Worm (Caenorhabditis elegans) whole organism, mixed stage, embryonic: ENCODE measurements around the gene F17H10.1.

Source experiments
- M03D4.4 ChIP-seq: sonication (generic microtip); optimal IDR thresholded peaks from 2 replicates; lab custom pipeline; 2017; ENCODE audit warnings: mild to moderate bottlenecking, missing genetic modification characterization, missing compliant biosample characterization
- bed-3 ChIP-seq: fragments of 200-800 bp; sonication (Bioruptor generic); optimal IDR thresholded peaks from 3 replicates; lab custom pipeline; 2018; ENCODE audit warnings: mild to moderate bottlenecking, missing genetic modification characterization, moderate library complexity, missing compliant biosample characterization
- ceh-39 ChIP-seq: fragments of 150-350 bp; optimal IDR thresholded peaks from 2 replicates; lab custom pipeline; 2014; ENCODE audit warnings: missing biosample characterization, missing genetic modification characterization
- ceh-43 ChIP-seq: fragments of 200-800 bp; sonication (Bioruptor generic); optimal IDR thresholded peaks from 2 replicates; lab custom pipeline; 2018; ENCODE audit warnings: mild to moderate bottlenecking, missing genetic modification characterization, moderate library complexity, missing compliant biosample characterization
- ceh-83 ChIP-seq: fragments of 200-800 bp; sonication (Bioruptor generic); optimal IDR thresholded peaks from 2 replicates; lab custom pipeline; 2018; ENCODE audit warnings: mild to moderate bottlenecking, missing genetic modification characterization, missing compliant biosample characterization
- ces-1 ChIP-seq: fragments of 150-350 bp; optimal IDR thresholded peaks from 2 replicates; lab custom pipeline; 2014; ENCODE audit warnings: missing biosample characterization, missing genetic modification reagents, missing genetic modification characterization
- cnd-1 ChIP-seq: fragments of 200-800 bp; sonication (Bioruptor generic); optimal IDR thresholded peaks from 2 replicates; lab custom pipeline; 2018; ENCODE audit warnings: mild to moderate bottlenecking, missing genetic modification characterization, missing compliant biosample characterization
- drap-1 ChIP-seq: fragments of 200-800 bp; sonication (Bioruptor generic); optimal IDR thresholded peaks from 3 replicates; lab custom pipeline; 2018; ENCODE audit warnings: mild to moderate bottlenecking, missing genetic modification characterization, missing compliant biosample characterization
- elt-1 ChIP-seq: sonication (generic microtip); optimal IDR thresholded peaks from 2 replicates; lab custom pipeline; 2017; ENCODE audit warnings: missing genetic modification characterization, mild to moderate bottlenecking, missing compliant biosample characterization, antibody characterized with exemption, moderate library complexity, borderline replicate concordance; ENCODE audit not compliant: insufficient read depth
- elt-3 ChIP-seq: fragments of 150-350 bp; optimal IDR thresholded peaks from 2 replicates; lab custom pipeline; 2014; ENCODE audit warnings: missing biosample characterization, missing genetic modification characterization
- flh-1 ChIP-seq: fragments of 200-800 bp; sonication (Bioruptor generic); optimal IDR thresholded peaks from 2 replicates; lab custom pipeline; 2018; ENCODE audit warnings: mild to moderate bottlenecking, missing genetic modification characterization, moderate library complexity, missing compliant biosample characterization
- hlh-1 ChIP-seq: fragments of 150-350 bp; optimal IDR thresholded peaks from 2 replicates; lab custom pipeline; 2014; ENCODE audit warnings: missing biosample characterization, missing genetic modification reagents, missing genetic modification characterization
- lin-13 ChIP-seq: fragments of 150-350 bp; optimal IDR thresholded peaks from 2 replicates; lab custom pipeline; 2014; ENCODE audit warnings: missing biosample characterization, missing genetic modification characterization
- lin-32 ChIP-seq: fragments of 200-800 bp; sonication (Bioruptor generic); optimal IDR thresholded peaks from 2 replicates; lab custom pipeline; 2018; ENCODE audit warnings: mild to moderate bottlenecking, missing genetic modification characterization, missing compliant biosample characterization
- lsy-2 ChIP-seq: fragments of 150-350 bp; optimal IDR thresholded peaks from 2 replicates; lab custom pipeline; 2014; ENCODE audit warnings: missing biosample characterization, missing genetic modification characterization
- mls-2 ChIP-seq: sonication (generic microtip); optimal IDR thresholded peaks from 2 replicates; lab custom pipeline; 2016; ENCODE audit warnings: mild to moderate bottlenecking, missing genetic modification characterization, moderate library complexity, missing compliant biosample characterization
- nhr-12 ChIP-seq: fragments of 150-350 bp; optimal IDR thresholded peaks from 2 replicates; lab custom pipeline; 2014; ENCODE audit warnings: missing biosample characterization, missing genetic modification characterization
- nhr-2 ChIP-seq: fragments of 150-350 bp; optimal IDR thresholded peaks from 2 replicates; lab custom pipeline; 2014; ENCODE audit warnings: missing biosample characterization, missing genetic modification characterization
- nhr-237 ChIP-seq: fragments of 150-350 bp; optimal IDR thresholded peaks from 2 replicates; lab custom pipeline; 2014; ENCODE audit warnings: missing biosample characterization, missing genetic modification characterization
- nhr-28 ChIP-seq: fragments of 150-350 bp; optimal IDR thresholded peaks from 2 replicates; lab custom pipeline; 2014; ENCODE audit warnings: missing biosample characterization, missing genetic modification characterization
- pha-4 ChIP-seq: fragments of 150-350 bp; optimal IDR thresholded peaks from 2 replicates; lab custom pipeline; 2018; ENCODE audit warnings: missing biosample characterization, missing genetic modification reagents, missing genetic modification characterization
- sem-2 ChIP-seq: fragments of 200-800 bp; sonication (Bioruptor generic); optimal IDR thresholded peaks from 2 replicates; lab custom pipeline; 2018; ENCODE audit warnings: mild to moderate bottlenecking, missing genetic modification characterization, missing compliant biosample characterization
- snpc-4 ChIP-seq: fragments of 150-350 bp; optimal IDR thresholded peaks from 2 replicates; lab custom pipeline; 2014; ENCODE audit warnings: missing biosample characterization, missing genetic modification characterization
- sptf-1 ChIP-seq: sonication (generic microtip); optimal IDR thresholded peaks from 2 replicates; lab custom pipeline; 2017; ENCODE audit warnings: mild to moderate bottlenecking, missing genetic modification characterization, moderate library complexity, missing compliant biosample characterization
- tbx-8 ChIP-seq: fragments of 200-800 bp; sonication (Bioruptor generic); optimal IDR thresholded peaks from 2 replicates; lab custom pipeline; 2018; ENCODE audit warnings: mild to moderate bottlenecking, missing genetic modification characterization, moderate library complexity, missing compliant biosample characterization
- unc-120 ChIP-seq: sonication (generic microtip); optimal IDR thresholded peaks from 2 replicates; lab custom pipeline; 2017; ENCODE audit warnings: missing genetic modification characterization, missing compliant biosample characterization; ENCODE audit not compliant: poor library complexity, severe bottlenecking
- unc-39 ChIP-seq: fragments of 150-350 bp; optimal IDR thresholded peaks from 2 replicates; lab custom pipeline; 2014; ENCODE audit warnings: missing biosample characterization, missing genetic modification characterization
- unc-62 ChIP-seq: fragments of 150-350 bp; optimal IDR thresholded peaks from 2 replicates; lab custom pipeline; 2014; ENCODE audit warnings: missing biosample characterization, missing genetic modification reagents, missing genetic modification characterization
- zip-8 ChIP-seq: fragments of 150-350 bp; optimal IDR thresholded peaks from 2 replicates; lab custom pipeline; 2014; ENCODE audit warnings: missing biosample characterization, missing genetic modification characterization
- ztf-11 ChIP-seq: fragments of 150-350 bp; optimal IDR thresholded peaks from 2 replicates; lab custom pipeline; 2014; ENCODE audit warnings: missing biosample characterization, missing genetic modification characterization

Gene F17H10.1

ce11 chrX:13100410-13100809, 4.6 kb upstream of the F17H10.1 start, which contains the start of gene R03G8.6:
TSS of gene R03G8.6 (minus strand) at chrX:13100510.
- TF ChIP-seq unc-39 (tag; lab: Kevin White, UChicago), result no peak
- TF ChIP-seq ztf-11, result no peak

ce11 chrX:13102838-13103237, 2.2 kb upstream of the F17H10.1 start:
- TF ChIP-seq mls-2 (tag; lab: Kevin White, UChicago) (no peak), elt-3 (tag; lab: Kevin White, UChicago) (no peak), unc-120 (tag; lab: Kevin White, UChicago) (no peak), ceh-39 (tag; lab: Kevin White, UChicago) (no peak)

DNA sequence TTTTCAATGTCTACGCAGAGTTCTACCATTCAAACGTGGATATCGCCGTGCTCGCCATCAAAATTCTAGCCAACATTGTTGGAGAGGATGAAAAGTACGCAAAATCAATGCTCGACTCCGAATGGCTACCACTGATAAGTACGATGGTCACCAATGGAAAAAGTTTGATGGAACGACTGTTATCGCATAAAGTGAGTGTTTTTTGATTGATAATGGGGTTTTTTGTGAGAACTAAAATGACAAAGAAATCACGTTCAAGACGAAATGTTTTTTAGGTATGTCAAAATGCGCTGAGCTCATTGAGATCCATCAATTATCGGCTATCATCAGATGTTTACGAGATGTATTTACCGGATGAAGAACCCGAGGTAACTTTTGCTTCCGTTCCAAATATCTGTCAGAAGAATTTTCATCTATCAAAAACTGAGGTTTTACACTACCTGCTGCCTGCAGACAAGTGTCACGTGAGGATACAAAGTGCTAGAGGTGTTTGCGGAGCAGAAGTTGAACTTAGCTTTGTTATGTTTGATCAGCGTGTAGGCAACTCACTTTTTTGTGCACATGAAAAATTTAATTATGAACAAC, 1.2 kb downstream of the F17H10.1 start:
- TF ChIP-seq zip-8 (tag; lab: Kevin White, UChicago), result no peak
- TF ChIP-seq unc-39 (tag; lab: Kevin White, UChicago), result no peak
- no peak for TF ChIP-seq bed-3 (GFP tag; lab: Kevin White, UChicago)
- TF ChIP-seq lsy-2 (tag; lab: Kevin White, UChicago), result no peak
- no peak for TF ChIP-seq ceh-83
- no peak for TF ChIP-seq flh-1 (GFP tag; lab: Kevin White, UChicago)
- no peak for TF ChIP-seq nhr-28 (tag; lab: Kevin White, UChicago)
- no peak for TF ChIP-seq nhr-2 (tag; lab: Kevin White, UChicago)
- TF ChIP-seq ces-1 (GFP tag; lab: Kevin White, UChicago), result no peak
- TF ChIP-seq snpc-4 (tag; lab: Kevin White, UChicago), result no peak
- no peak for TF ChIP-seq mls-2 (tag; lab: Kevin White, UChicago)
- no peak for TF ChIP-seq pha-4 (tag; lab: Kevin White, UChicago)
- TF ChIP-seq nhr-12, result no peak
- TF ChIP-seq ztf-11, result no peak

DNA sequence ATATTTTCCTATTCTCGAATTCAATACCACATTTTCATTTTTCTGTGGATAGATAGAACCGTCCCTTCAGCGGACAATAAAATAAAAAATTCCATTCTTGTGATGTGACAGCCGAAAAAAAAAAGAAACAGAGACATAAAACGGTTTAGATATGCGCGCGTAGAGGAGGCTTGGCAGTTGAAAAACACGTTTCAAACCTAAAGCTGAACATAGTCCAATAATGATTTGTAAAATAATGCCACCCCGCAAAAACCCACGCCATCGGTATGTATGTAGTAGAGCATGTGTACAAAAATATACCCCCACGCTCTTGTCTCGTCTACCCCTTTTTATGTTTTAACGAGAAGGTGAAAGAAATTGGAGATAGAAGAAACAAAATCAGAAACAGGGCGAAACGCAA, 3.6 kb downstream of the F17H10.1 start:
- TF ChIP-seq lin-13, result no peak
- TF ChIP-seq ces-1 (GFP tag; lab: Kevin White, UChicago), result no peak
- TF ChIP-seq ceh-43, result no peak
- TF ChIP-seq nhr-237 (tag; lab: Kevin White, UChicago), result no peak
- no peak for TF ChIP-seq ztf-11
- no peak for TF ChIP-seq M03D4.4
- TF ChIP-seq nhr-12, result no peak
- no peak for TF ChIP-seq drap-1 (GFP tag; lab: Kevin White, UChicago)
- TF ChIP-seq elt-3 (tag; lab: Kevin White, UChicago), result no peak
- TF ChIP-seq hlh-1 (tag; lab: Kevin White, UChicago), result no peak
- no peak for TF ChIP-seq sem-2 (GFP tag; lab: Kevin White, UChicago)
- TF ChIP-seq cnd-1 (tag; lab: Kevin White, UChicago), result no peak
- no peak for TF ChIP-seq lin-32 (GFP tag; lab: Kevin White, UChicago)
- no peak for TF ChIP-seq lsy-2 (tag; lab: Kevin White, UChicago)
- TF ChIP-seq ceh-39 (tag; lab: Kevin White, UChicago), result no peak
- TF ChIP-seq sptf-1 (tag; lab: Kevin White, UChicago), result no peak
- TF ChIP-seq, all 35 proteins: peak for 0

DNA sequence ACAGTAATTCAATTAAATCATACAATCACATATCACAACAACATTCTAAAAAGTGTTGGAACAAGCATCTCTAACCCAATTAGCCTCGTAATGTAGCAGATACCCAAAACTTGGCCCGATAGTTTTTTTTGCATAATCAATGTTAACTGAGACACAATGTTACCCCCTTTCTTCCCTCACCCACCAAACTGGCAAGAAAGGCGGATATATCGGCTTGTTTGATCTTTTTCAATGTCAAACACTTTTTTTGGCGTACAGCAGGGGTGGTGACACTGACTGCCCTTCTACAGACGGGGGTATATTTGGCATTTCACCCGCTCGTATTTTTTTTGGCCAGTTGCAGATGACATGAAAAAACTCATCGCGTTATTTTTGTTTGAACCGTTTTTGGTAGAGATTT, 5.0 kb downstream of the F17H10.1 start:
- TF ChIP-seq drap-1 (GFP tag; lab: Kevin White, UChicago) (no peak), lin-13 (no peak), elt-3 (tag; lab: Kevin White, UChicago) (no peak), unc-62 (GFP tag; lab: Kevin White, UChicago) (no peak), tbx-8 (no peak), unc-120 (tag; lab: Kevin White, UChicago) (no peak), nhr-237 (tag; lab: Kevin White, UChicago) (no peak), nhr-12 (no peak), elt-1 (no peak), ces-1 (GFP tag; lab: Kevin White, UChicago) (no peak), flh-1 (GFP tag; lab: Kevin White, UChicago) (no peak), M03D4.4 (no peak), pha-4 (tag; lab: Kevin White, UChicago) (no peak), lsy-2 (tag; lab: Kevin White, UChicago) (no peak), hlh-1 (tag; lab: Kevin White, UChicago) (no peak), lin-32 (GFP tag; lab: Kevin White, UChicago) (no peak)
